Worm (Caenorhabditis elegans): Measurements from ENCODE around the gene ZC15.10.

DNA sequence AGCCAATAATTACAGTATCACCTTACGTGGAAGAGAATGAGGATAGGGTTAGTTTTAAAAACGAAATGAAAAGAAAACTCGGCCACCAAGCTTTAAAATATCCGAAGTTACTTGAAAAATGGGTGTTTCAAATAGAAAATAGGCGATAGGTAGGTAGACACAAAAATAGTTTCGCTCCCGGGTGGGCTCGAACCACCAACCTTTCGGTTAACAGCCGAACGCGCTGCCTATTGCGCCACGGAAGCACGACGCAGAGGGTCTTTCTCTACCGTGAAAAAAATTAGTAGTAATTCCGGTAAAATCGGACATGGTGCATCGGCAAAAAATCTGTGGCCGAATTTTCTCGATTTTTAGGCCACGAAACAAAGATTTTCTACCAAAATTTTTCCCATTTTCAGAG, 37.1 kb downstream of the ZC15.10 start:
- TF ChIP-seq ceh-36 (tag; optimal IDR thresholded peaks at IDR 0.05) (no peak), B0310.2 (tag; optimal IDR thresholded peaks at IDR 0.05) (no peak), ama-1 (optimal IDR thresholded peaks at IDR 0.05) (no peak), flt-1 (GFP tag; IDR thresholded peaks at IDR 0.05) (no peak), F13C5.2 (tag; optimal IDR thresholded peaks at IDR 0.05) (no peak), pes-1 (GFP tag; IDR thresholded peaks at IDR 0.05) (0 out of 2 replicates have a peak, but pooled peaks have one; percentile 36), tbx-11 (GFP tag; IDR thresholded peaks at IDR 0.05) (no peak), scrt-1 (GFP tag; IDR thresholded peaks at IDR 0.05) (no peak), hmg-4 (GFP tag; optimal IDR thresholded peaks at IDR 0.05) (no peak), ceh-13 (GFP tag; optimal IDR thresholded peaks at IDR 0.05) (no peak), hmbx-1 (tag; optimal IDR thresholded peaks at IDR 0.05) (no peak), tbx-37 (GFP tag; conservative IDR thresholded peaks at IDR 0.05) (no peak)

Measured in whole organism, early embryonic.